Fruit fly (Drosophila melanogaster): Measurements from ENCODE around the gene CG4497.

DNA sequence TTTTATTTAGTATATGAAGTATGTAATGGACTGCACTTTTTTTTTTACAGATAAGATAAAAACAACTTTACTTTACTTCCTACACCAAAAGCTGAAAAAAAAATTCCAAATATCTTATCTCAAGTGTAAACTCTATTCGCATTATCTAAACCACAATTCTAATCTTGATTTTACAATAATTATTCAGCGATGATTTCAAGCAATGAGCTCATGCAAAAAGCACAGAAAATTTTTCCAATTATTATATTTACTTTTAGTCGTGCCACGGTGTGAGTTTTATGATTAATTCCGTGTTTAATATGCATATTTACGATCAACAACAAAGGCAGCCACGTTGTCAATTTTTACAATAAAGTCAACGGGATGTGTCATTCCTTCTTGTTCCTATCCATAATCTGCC is 21.9 kb upstream of the CG4497 start:
- TF ChIP-seq psq (optimal IDR thresholded peaks at IDR 0.05) (no peak), CG8478 (optimal IDR thresholded peaks at IDR 0.05) (no peak), pan (optimal IDR thresholded peaks at IDR 0.05) (no peak), EcR (GFP tag; optimal IDR thresholded peaks at IDR 0.05) (no peak)

Measured in whole organism.